Fruit fly (Drosophila melanogaster): ENCODE results near the gene CG8191.

Gene CG8191

dm6 chrX:15759752-15760446 is 27.9 kb downstream of the CG8191 start:
- peak; percentile 32 for TF ChIP-seq pan (optimal IDR thresholded peaks at IDR 0.05)
- TF ChIP-seq psq (optimal IDR thresholded peaks at IDR 0.05), result no peak

dm6 chrX:15760447-15761297 is 28.7 kb downstream of the CG8191 start, which contains the start of the genes Graf and mRpL3:
Gene Graf, minus strand, starts transcription at chrX:15760733.
Gene mRpL3, plus strand, starts transcription at chrX:15761248.
- TF ChIP-seq pan (optimal IDR thresholded peaks at IDR 0.05) (no peak), usp (GFP tag; optimal IDR thresholded peaks at IDR 0.05) (no peak), EcR (GFP tag; optimal IDR thresholded peaks at IDR 0.05) (no peak), psq (optimal IDR thresholded peaks at IDR 0.05) (no peak), CG8478 (optimal IDR thresholded peaks at IDR 0.05) (no peak), Dll (optimal IDR thresholded peaks at IDR 0.05) (no peak)

DNA sequence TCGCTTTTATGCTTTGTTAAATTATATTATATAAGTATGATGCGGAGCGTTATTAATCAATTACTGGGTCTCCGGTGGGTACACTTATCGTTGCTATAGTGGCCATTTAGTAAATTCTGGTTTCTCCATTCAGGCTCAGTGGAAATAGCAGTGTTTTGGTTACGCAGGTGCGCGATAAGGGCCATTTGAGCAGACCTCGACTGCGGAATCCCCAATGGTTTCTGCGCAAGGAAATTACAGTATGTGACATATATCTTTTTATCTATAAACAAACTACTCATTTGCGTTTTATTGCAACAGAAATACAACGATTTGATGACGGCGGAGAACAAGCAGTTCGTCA is 29.3 kb downstream of the CG8191 start:
- TF ChIP-seq Dll (optimal IDR thresholded peaks at IDR 0.05), result no peak
- no peak for TF ChIP-seq EcR (GFP tag; optimal IDR thresholded peaks at IDR 0.05)
- TF ChIP-seq CG8478 (optimal IDR thresholded peaks at IDR 0.05), result no peak
- TF ChIP-seq psq (optimal IDR thresholded peaks at IDR 0.05), result no peak

dm6 chrX:15762723-15763122 is 30.7 kb downstream of the CG8191 start, which contains the start of gene Polr3A:
Gene Polr3A, plus strand, starts transcription at chrX:15762956.
- TF ChIP-seq pan (optimal IDR thresholded peaks at IDR 0.05) (no peak), psq (optimal IDR thresholded peaks at IDR 0.05) (no peak), usp (GFP tag; optimal IDR thresholded peaks at IDR 0.05) (no peak), CG8478 (optimal IDR thresholded peaks at IDR 0.05) (no peak), EcR (GFP tag; optimal IDR thresholded peaks at IDR 0.05) (no peak), Dll (optimal IDR thresholded peaks at IDR 0.05) (no peak)

dm6 chrX:15766395-15766866 is 34.5 kb downstream of the CG8191 start, which contains the start of gene CG8952:
Gene CG8952, minus strand, starts transcription at chrX:15766445.
- TF ChIP-seq usp (GFP tag; optimal IDR thresholded peaks at IDR 0.05), result no peak
- TF ChIP-seq Dll (optimal IDR thresholded peaks at IDR 0.05), result no peak
- TF ChIP-seq pan (optimal IDR thresholded peaks at IDR 0.05), result no peak

DNA sequence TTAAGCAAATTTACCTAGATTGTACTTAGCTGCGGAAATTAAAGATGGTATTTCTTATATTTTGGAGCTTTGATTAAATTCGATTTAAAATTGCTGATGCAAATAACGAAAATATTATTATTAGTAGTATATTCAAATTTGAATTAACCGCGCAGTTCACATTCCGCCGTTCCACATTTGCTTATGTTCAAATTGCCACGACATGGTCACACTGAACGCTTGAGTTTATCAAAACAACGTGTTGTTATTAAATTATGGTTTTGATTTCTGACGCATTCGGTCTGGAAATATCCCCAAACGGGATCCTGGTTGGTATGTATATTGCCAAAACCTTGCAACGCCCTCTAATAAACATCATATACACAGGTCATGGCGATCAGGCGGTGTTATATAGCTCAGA is 37.5 kb downstream of the CG8191 start, which contains the start of gene CG33172:
TSS of gene CG33172 (plus strand) at position 208 of the 400 bp plus-strand sequence.
- TF ChIP-seq psq (optimal IDR thresholded peaks at IDR 0.05) (no peak), usp (GFP tag; optimal IDR thresholded peaks at IDR 0.05) (no peak), CG8478 (optimal IDR thresholded peaks at IDR 0.05) (no peak)

DNA sequence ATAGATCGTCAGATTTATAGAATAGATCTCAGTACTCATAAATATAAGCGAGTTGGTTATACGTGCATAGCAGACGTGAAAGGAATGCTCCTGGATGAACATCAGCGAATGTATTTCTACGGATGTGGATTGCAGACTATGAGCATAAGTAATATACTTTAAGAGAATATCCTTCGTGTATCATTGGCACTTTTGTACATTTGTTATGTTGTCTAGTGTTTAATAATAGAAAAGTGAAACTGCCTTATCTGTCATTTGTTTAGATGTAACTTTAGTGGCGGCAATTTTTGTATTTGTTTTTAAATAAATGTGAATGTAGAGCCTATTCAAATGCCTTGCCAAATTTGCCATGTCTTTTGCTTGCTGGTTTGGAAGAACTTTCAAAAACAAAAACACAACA is 40.7 kb downstream of the CG8191 start, which contains the start of gene CG43672:
TSS of gene CG43672 (plus strand) at position 301 of the 400 bp plus-strand sequence.
- TF ChIP-seq psq (optimal IDR thresholded peaks at IDR 0.05), result no peak
- TF ChIP-seq pan (optimal IDR thresholded peaks at IDR 0.05), result no peak
- no peak for TF ChIP-seq EcR (GFP tag; optimal IDR thresholded peaks at IDR 0.05)
- TF ChIP-seq Dll (optimal IDR thresholded peaks at IDR 0.05), result no peak
- TF ChIP-seq CG8478 (optimal IDR thresholded peaks at IDR 0.05), result no peak
- no peak for TF ChIP-seq usp (GFP tag; optimal IDR thresholded peaks at IDR 0.05)

DNA sequence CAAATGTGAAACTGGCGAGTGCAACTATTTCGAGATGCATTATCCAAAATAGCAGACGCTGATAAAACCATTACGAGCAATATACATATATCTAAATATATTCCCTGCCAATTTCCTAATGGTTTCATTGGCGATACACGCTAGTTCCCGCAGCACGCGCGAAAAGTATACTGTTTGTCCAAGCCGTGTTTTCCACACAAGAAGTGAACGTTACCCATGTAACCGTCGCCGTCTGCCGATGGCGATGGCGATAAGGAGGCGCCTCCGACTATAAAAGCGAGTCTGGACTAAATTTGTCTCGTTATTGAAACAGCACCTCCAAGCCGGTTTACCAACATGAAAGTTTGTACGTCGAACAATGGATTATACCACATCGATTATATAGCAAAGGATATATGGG is 46.9 kb downstream of the CG8191 start, which contains the start of gene CG43673:
TSS of gene CG43673 (plus strand) at position 301 of the 400 bp plus-strand sequence.
- no peak for TF ChIP-seq CG8478 (optimal IDR thresholded peaks at IDR 0.05)
- TF ChIP-seq psq (optimal IDR thresholded peaks at IDR 0.05), result no peak
- no peak for TF ChIP-seq Dll (optimal IDR thresholded peaks at IDR 0.05)
- no peak for TF ChIP-seq usp (GFP tag; optimal IDR thresholded peaks at IDR 0.05)
- no peak for TF ChIP-seq EcR (GFP tag; optimal IDR thresholded peaks at IDR 0.05)
- TF ChIP-seq pan (optimal IDR thresholded peaks at IDR 0.05), result no peak

All from whole organism.